Fruit fly (Drosophila melanogaster) whole organism, embryonic: ENCODE results near the gene CG42718.
A peak's percentile ranks its signal among the peaks of the same experiment; 100 is the strongest.

ENCODE experiments used
- ATbp ChIP-seq: fragments of 200-800 bp; sonication (Bioruptor generic); optimal IDR thresholded peaks from 2 replicates; lab custom pipeline; 2017; ENCODE audit warnings: missing biosample characterization, mild to moderate bottlenecking, missing genetic modification characterization, missing genetic modification reagents
- Ada2b ChIP-seq: fragments of 200-800 bp; sonication (Bioruptor generic); IDR thresholded peaks from 2 replicates; pipeline ENCODE4 v1.3.6; 2022; ENCODE audit warnings: missing biosample characterization, missing genetic modification characterization
- Asciz ChIP-seq: fragments of 200-800 bp; sonication (Bioruptor generic); optimal IDR thresholded peaks from 2 replicates; lab custom pipeline; 2017; ENCODE audit warnings: missing biosample characterization, mild to moderate bottlenecking, missing genetic modification characterization, missing genetic modification reagents
- Atf3 ChIP-seq: fragments of 200-800 bp; sonication (Bioruptor generic); optimal IDR thresholded peaks from 3 replicates; lab custom pipeline; 2016; ENCODE audit warnings: missing biosample characterization, missing genetic modification characterization
- Bdp1 ChIP-seq: fragments of 200-800 bp; sonication (Bioruptor generic); optimal IDR thresholded peaks from 3 replicates; lab custom pipeline; 2016; ENCODE audit warnings: missing biosample characterization, missing genetic modification characterization
- CG14441 ChIP-seq: fragments of 200-800 bp; sonication (Bioruptor generic); IDR thresholded peaks from 2 replicates; pipeline ENCODE4 v1.3.6; 2022; ENCODE audit warnings: missing biosample characterization, missing genetic modification characterization
- CG14667 ChIP-seq: fragments of 200-800 bp; sonication (Bioruptor generic); IDR thresholded peaks from 2 replicates; pipeline ENCODE4 v1.3.6; 2022; ENCODE audit warnings: missing biosample characterization, missing genetic modification characterization
- CG1603 ChIP-seq: fragments of 200-800 bp; sonication (Bioruptor generic); optimal IDR thresholded peaks from 2 replicates; lab custom pipeline; 2019; ENCODE audit warnings: missing biosample characterization, mild to moderate bottlenecking, missing genetic modification characterization, moderate library complexity
- CG2129 ChIP-seq: fragments of 200-800 bp; sonication (Bioruptor generic); IDR thresholded peaks from 2 replicates; pipeline ENCODE4 v1.3.6; 2022; ENCODE audit warnings: missing biosample characterization, missing genetic modification characterization; ENCODE audit not compliant: partially characterized antibody
- CG2712 ChIP-seq: fragments of 200-800 bp; optimal IDR thresholded peaks from 3 replicates; lab custom pipeline; 2019; ENCODE audit warnings: missing biosample characterization, mild to moderate bottlenecking, missing genetic modification characterization, moderate library complexity
- CG42726 ChIP-seq: fragments of 200-800 bp; sonication (Bioruptor generic); IDR thresholded peaks from 2 replicates; pipeline ENCODE4 v1.3.6; 2022; ENCODE audit warnings: missing biosample characterization, missing genetic modification characterization; ENCODE audit not compliant: partially characterized antibody
- CG6175 ChIP-seq: fragments of 200-800 bp; sonication (Bioruptor generic); IDR thresholded peaks from 3 replicates; pipeline ENCODE4 v1.3.6; 2022; ENCODE audit warnings: missing biosample characterization, missing genetic modification characterization
- CG8290 ChIP-seq, 3 experiments: fragments of 200-800 bp; sonication (Bioruptor generic); optimal IDR thresholded peaks; 2 replicates each; lab custom pipeline; 2016 to 2019; ENCODE audit warnings: missing biosample characterization in 3 of 3, missing genetic modification characterization in 3 of 3, mild to moderate bottlenecking in 2 of 3, moderate library complexity in 1 of 3
- Dad ChIP-seq: fragments of 200-800 bp; sonication (Bioruptor generic); optimal IDR thresholded peaks from 3 replicates; lab custom pipeline; 2016; ENCODE audit warnings: missing biosample characterization, missing genetic modification characterization
- Dref ChIP-seq: fragments of 200-800 bp; sonication (Bioruptor generic); IDR thresholded peaks from 2 replicates; pipeline ENCODE4 v1.3.6; 2022; ENCODE audit warnings: missing biosample characterization, missing genetic modification characterization
- Eip74EF ChIP-seq, 2 experiments: fragments of 200-800 bp in 1 of 2; fragments of >200 bp in 1 of 2; sonication (Bioruptor generic) in 1 of 2; optimal IDR thresholded peaks; 2 replicates each; lab custom pipeline; 2017 to 2019; ENCODE audit warnings: missing biosample characterization in 2 of 2, missing genetic modification characterization in 2 of 2, mild to moderate bottlenecking in 1 of 2, moderate library complexity in 1 of 2
- Ets65A ChIP-seq: fragments of 200-800 bp; sonication (Bioruptor generic); peaks from one replicate; lab custom pipeline; 2016; ENCODE audit warnings: missing biosample characterization, missing genetic modification characterization
- GATAe ChIP-seq: fragments of 200-800 bp; sonication (Bioruptor generic); conservative IDR thresholded peaks from 2 replicates; pipeline ENCODE4 v1.3.6; 2022; ENCODE audit warnings: missing biosample characterization, missing genetic modification characterization
- MESR4 ChIP-seq: fragments of 200-800 bp; sonication (Bioruptor generic); optimal IDR thresholded peaks from 2 replicates; lab custom pipeline; 2018; ENCODE audit warnings: missing biosample characterization, mild to moderate bottlenecking, missing genetic modification characterization, moderate library complexity
- MTF-1 ChIP-seq: fragments of 200-800 bp; sonication (Bioruptor generic); optimal IDR thresholded peaks from 2 replicates; lab custom pipeline; 2018; ENCODE audit warnings: missing biosample characterization, mild to moderate bottlenecking, missing genetic modification characterization, borderline replicate concordance
- Med ChIP-seq: fragments of 200-800 bp; sonication (Bioruptor generic); peaks from one replicate; lab custom pipeline; 2016; ENCODE audit warnings: missing biosample characterization, missing genetic modification characterization, mild to moderate bottlenecking, inconsistent platforms, moderate library complexity
- Nf-YB ChIP-seq: fragments of 200-800 bp; sonication (Bioruptor generic); optimal IDR thresholded peaks from 3 replicates; lab custom pipeline; 2019; ENCODE audit warnings: missing biosample characterization, mild to moderate bottlenecking, missing genetic modification characterization, moderate library complexity
- Rfx ChIP-seq: fragments of 200-800 bp; sonication (Bioruptor generic); IDR thresholded peaks from 2 replicates; pipeline ENCODE4 v1.3.6; 2022; ENCODE audit warnings: missing biosample characterization, missing genetic modification characterization
- Sry-δ ChIP-seq: fragments of 200-800 bp; sonication (Bioruptor generic); optimal IDR thresholded peaks from 2 replicates; lab custom pipeline; 2016; ENCODE audit warnings: missing biosample characterization, missing genetic modification characterization
- ase ChIP-seq: fragments of 200-800 bp; sonication (Bioruptor generic); IDR thresholded peaks from 3 replicates; pipeline ENCODE4 v1.3.6; 2022; ENCODE audit warnings: missing biosample characterization, missing genetic modification characterization
- az2 ChIP-seq: fragments of 200-800 bp; sonication (Bioruptor generic); optimal IDR thresholded peaks from 3 replicates; lab custom pipeline; 2016; ENCODE audit warnings: missing biosample characterization, missing genetic modification characterization
- bigmax ChIP-seq: fragments of 200-800 bp; sonication (Bioruptor generic); optimal IDR thresholded peaks from 2 replicates; lab custom pipeline; 2018; ENCODE audit warnings: missing biosample characterization, mild to moderate bottlenecking, missing genetic modification characterization
- bowl ChIP-seq: fragments of 200-800 bp; sonication (Bioruptor generic); IDR thresholded peaks from 2 replicates; pipeline ENCODE4 v1.3.6; 2022; ENCODE audit warnings: missing biosample characterization, missing genetic modification characterization
- bsh ChIP-seq, 2 experiments: fragments of 200-800 bp; sonication (Bioruptor generic); optimal IDR thresholded peaks; 2 replicates each; lab custom pipeline; 2017 to 2018; ENCODE audit warnings: mild to moderate bottlenecking in 2 of 2, missing biosample characterization in 2 of 2, missing genetic modification characterization in 2 of 2, moderate library complexity in 1 of 2
- chm ChIP-seq: fragments of 200-800 bp; sonication (Bioruptor generic); IDR thresholded peaks from 2 replicates; pipeline ENCODE4 v1.3.6; 2022; ENCODE audit warnings: missing biosample characterization, missing genetic modification characterization
- dati ChIP-seq: fragments of 200-800 bp; sonication (Bioruptor generic); IDR thresholded peaks from 2 replicates; pipeline ENCODE4 v1.3.6; 2022; ENCODE audit warnings: missing biosample characterization, missing genetic modification characterization
- dimm ChIP-seq: fragments of 200-800 bp; sonication (Bioruptor generic); IDR thresholded peaks from 2 replicates; pipeline ENCODE4 v1.3.6; 2022; ENCODE audit warnings: missing biosample characterization, missing genetic modification characterization
- gcm2 ChIP-seq: fragments of 200-800 bp; sonication (Bioruptor generic); optimal IDR thresholded peaks from 2 replicates; lab custom pipeline; 2016; ENCODE audit warnings: missing biosample characterization, missing genetic modification characterization
- hkb ChIP-seq, 2 experiments: fragments of 200-800 bp in 1 of 2; fragments of >200 bp in 1 of 2; sonication (Bioruptor generic) in 1 of 2; IDR thresholded peaks in 1 of 2; optimal IDR thresholded peaks in 1 of 2; 2 replicates each; pipeline versions ENCODE4 v1.3.6 to Lab custom; 2017 to 2022; ENCODE audit warnings: missing biosample characterization in 1 of 2, missing genetic modification characterization in 1 of 2
- hth ChIP-seq: fragments of >200 bp; optimal IDR thresholded peaks from 2 replicates; lab custom pipeline; 2017; ENCODE audit warnings: inconsistent platforms
- lmd ChIP-seq: fragments of 200-800 bp; sonication (Bioruptor generic); IDR thresholded peaks from 2 replicates; pipeline ENCODE4 v1.3.6; 2022; ENCODE audit warnings: missing biosample characterization, missing genetic modification characterization
- maf-S ChIP-seq: fragments of 200-800 bp; sonication (Bioruptor generic); optimal IDR thresholded peaks from 2 replicates; lab custom pipeline; 2016; ENCODE audit warnings: missing biosample characterization, missing genetic modification characterization
- sd ChIP-seq: fragments of 200-800 bp; sonication (Bioruptor generic); optimal IDR thresholded peaks from 3 replicates; lab custom pipeline; 2018; ENCODE audit warnings: missing biosample characterization, mild to moderate bottlenecking, missing genetic modification characterization, moderate library complexity
- sqz ChIP-seq: fragments of 200-800 bp; sonication (Bioruptor generic); optimal IDR thresholded peaks from 3 replicates; lab custom pipeline; 2018; ENCODE audit warnings: missing biosample characterization, mild to moderate bottlenecking, missing genetic modification characterization
- sr ChIP-seq: fragments of 200-800 bp; sonication (Bioruptor generic); IDR thresholded peaks from 3 replicates; pipeline ENCODE4 v1.3.6; 2022; ENCODE audit warnings: missing biosample characterization, missing genetic modification characterization
- twi ChIP-seq: fragments of 200-800 bp; optimal IDR thresholded peaks from 2 replicates; lab custom pipeline; 2019; ENCODE audit warnings: missing biosample characterization, mild to moderate bottlenecking, missing genetic modification characterization, moderate library complexity
- wdn ChIP-seq: fragments of 200-800 bp; sonication (Bioruptor generic); IDR thresholded peaks from 2 replicates; pipeline ENCODE4 v1.3.6; 2022; ENCODE audit warnings: missing biosample characterization, missing genetic modification characterization
- zf30C ChIP-seq: fragments of 200-800 bp; sonication (Bioruptor generic); optimal IDR thresholded peaks from 3 replicates; lab custom pipeline; 2018; ENCODE audit warnings: missing biosample characterization, mild to moderate bottlenecking, missing genetic modification characterization

Gene CG42718

DNA sequence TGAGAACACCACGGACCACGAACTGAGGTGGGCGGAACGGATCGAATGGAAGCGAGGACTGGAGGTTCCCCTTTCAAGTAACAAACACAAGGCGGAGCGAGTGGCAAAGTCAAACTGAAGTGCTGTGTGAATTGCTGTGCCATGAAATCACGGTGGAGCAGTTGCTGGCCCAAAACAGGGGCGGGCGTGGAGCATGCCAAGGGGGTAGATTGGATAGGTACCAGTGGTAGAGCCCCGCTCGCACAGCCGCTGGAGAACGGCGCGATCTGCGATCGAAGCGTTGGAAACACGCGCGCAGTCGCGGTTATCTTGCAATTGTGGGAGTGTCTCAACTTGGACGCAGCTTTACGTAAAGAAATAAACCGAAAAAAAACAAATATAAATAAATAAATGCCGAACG, 6.7 kb upstream of the CG42718 start, which contains the start of gene CG13038 (continued):
- peak; percentile 57 for TF ChIP-seq CG14441 (GFP tag; lab: Robert Waterston, UW)
- no peak for TF ChIP-seq GATAe (GFP tag; lab: Robert Waterston, UW)
- no peak for TF ChIP-seq hkb (optimal IDR thresholded peaks at IDR 0.05; lab: Kevin White, UChicago)
- no peak for TF ChIP-seq hkb (GFP tag; IDR thresholded peaks at IDR 0.05; lab: Robert Waterston, UW)
- no peak for TF ChIP-seq Dad
- TF ChIP-seq twi (tag; lab: Kevin White, UChicago) = no peak
- TF ChIP-seq ATbp (GFP tag; lab: Kevin White, UChicago) = no peak
- TF ChIP-seq Asciz = no peak
- TF ChIP-seq Ada2b = no peak
- no peak for TF ChIP-seq dati (GFP tag; lab: Robert Waterston, UW)
- TF ChIP-seq lmd (GFP tag; lab: Robert Waterston, UW) = peak; percentile 13; the same call in 1 of the 2 replicates
- 0 out of 3 replicates have a peak, but pooled peaks have one; percentile 18 for TF ChIP-seq ase (GFP tag; lab: Robert Waterston, UW)
- no peak for TF ChIP-seq CG2129
- peak; percentile 48; the same call in 1 of the 2 replicates for TF ChIP-seq Rfx (GFP tag; lab: Robert Waterston, UW)
- no peak for TF ChIP-seq gcm2 (GFP tag; lab: Kevin White, UChicago)
- no peak for TF ChIP-seq CG8290 (GFP tag; optimal IDR thresholded peaks at IDR 0.05; lab: Kevin White, UChicago)
- peak in 1 of 2 experiments; percentile 40 for TF ChIP-seq CG8290 (tag; optimal IDR thresholded peaks at IDR 0.05; lab: Kevin White, UChicago)
- TF ChIP-seq chm (GFP tag; lab: Robert Waterston, UW) = no peak
- peak; percentile 26 for TF ChIP-seq sd (tag; lab: Kevin White, UChicago)
- TF ChIP-seq bowl (GFP tag; lab: Robert Waterston, UW) = 0 out of 2 replicates have a peak, but pooled peaks have one; percentile 10
- TF ChIP-seq Ets65A (GFP tag; lab: Kevin White, UChicago) = peak; percentile 75
- 0 out of 3 replicates have a peak, but pooled peaks have one; percentile 23 for TF ChIP-seq CG6175 (GFP tag; lab: Robert Waterston, UW)
- no peak for TF ChIP-seq Atf3 (GFP tag; lab: Kevin White, UChicago)
- TF ChIP-seq Nf-YB (GFP tag; lab: Kevin White, UChicago) = no peak
- 0 out of 2 replicates have a peak, but pooled peaks have one; percentile 13 for TF ChIP-seq Dref
- peak; percentile 34 for TF ChIP-seq Med (GFP tag; lab: Kevin White, UChicago)
- TF ChIP-seq maf-S (GFP tag; lab: Kevin White, UChicago) = no peak
- no peak for TF ChIP-seq Eip74EF (GFP tag; optimal IDR thresholded peaks at IDR 0.05; lab: Kevin White, UChicago)
- TF ChIP-seq Bdp1 (GFP tag; lab: Kevin White, UChicago) = no peak
- TF ChIP-seq sqz (GFP tag; lab: Kevin White, UChicago) = peak; percentile 6

DNA sequence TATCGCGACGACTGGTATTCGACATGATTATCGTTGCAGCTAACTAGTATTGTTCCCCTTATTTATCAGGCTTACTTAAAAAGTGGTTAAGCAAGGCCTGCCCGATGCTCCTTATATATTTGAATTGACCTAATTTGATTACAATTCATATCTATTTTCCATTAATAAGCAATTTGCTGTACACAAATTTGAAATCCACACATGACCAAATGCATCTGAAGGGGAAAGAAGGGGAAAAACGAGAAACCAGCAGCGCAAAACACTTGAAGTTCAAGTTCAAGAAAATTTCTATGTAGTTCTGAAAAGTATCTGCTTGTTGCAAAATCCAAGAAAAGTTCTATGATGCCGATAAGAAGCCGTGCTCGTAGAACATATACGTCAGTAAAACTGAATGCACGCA, 5.6 kb upstream of the CG42718 start, which contains the start of the genes CG13040 and CG13039:
CG13040 (minus strand) TSS at position 101 of the 400 bp plus-strand sequence.
CG13039 (minus strand) TSS at position 106 of the 400 bp plus-strand sequence.
- TF ChIP-seq dimm (GFP tag; lab: Robert Waterston, UW) (no peak), Sry-δ (GFP tag; lab: Kevin White, UChicago) (no peak), CG14667 (GFP tag; lab: Robert Waterston, UW) (no peak), hth (lab: Kevin White, UChicago) (no peak), CG1603 (tag; lab: Kevin White, UChicago) (no peak), zf30C (no peak), sr (GFP tag; lab: Robert Waterston, UW) (no peak), MESR4 (GFP tag; lab: Kevin White, UChicago) (no peak), wdn (GFP tag; lab: Robert Waterston, UW) (no peak), CG8290 (GFP tag; optimal IDR thresholded peaks at IDR 0.05; lab: Kevin White, UChicago) (no peak), CG8290 (tag; optimal IDR thresholded peaks at IDR 0.05; lab: Kevin White, UChicago) (no peak), bigmax (GFP tag; lab: Kevin White, UChicago) (no peak), CG42726 (GFP tag; lab: Robert Waterston, UW) (no peak), MTF-1 (GFP tag; lab: Kevin White, UChicago) (no peak), bsh (GFP tag; optimal IDR thresholded peaks at IDR 0.05; lab: Kevin White, UChicago) (no peak), CG2712 (tag; lab: Kevin White, UChicago) (no peak), az2 (no peak)
